Worm (Caenorhabditis elegans) whole organism, young adult: ENCODE data around the gene ugt-65.

ENCODE experiments used
- B0261.1 ChIP-seq: sonication (generic microtip); optimal IDR thresholded peaks from 2 replicates; lab custom pipeline; 2016; ENCODE audit warnings: mild to moderate bottlenecking, missing genetic modification characterization, moderate library complexity, missing compliant biosample characterization
- F22D6.2 ChIP-seq: sonication (generic microtip); optimal IDR thresholded peaks from 2 replicates; lab custom pipeline; 2016; ENCODE audit warnings: mild to moderate bottlenecking, missing genetic modification characterization, missing compliant biosample characterization
- F33H1.4 ChIP-seq: fragments of 200-800 bp; sonication (Bioruptor generic); IDR thresholded peaks from 2 replicates; pipeline ENCODE4 v1.3.6; 2022; ENCODE audit warnings: missing genetic modification reagents, missing genetic modification characterization, missing compliant biosample characterization
- F37B4.10 ChIP-seq: fragments of 200-800 bp; sonication (Bioruptor generic); IDR thresholded peaks from 2 replicates; pipeline ENCODE4 v1.3.6; 2022; ENCODE audit warnings: missing genetic modification characterization, missing compliant biosample characterization
- F39B2.1 ChIP-seq: fragments of 200-800 bp; sonication (Bioruptor generic); IDR thresholded peaks from 2 replicates; pipeline ENCODE4 v1.3.6; 2022; ENCODE audit warnings: missing genetic modification reagents, missing genetic modification characterization, missing compliant biosample characterization
- F55B11.4 ChIP-seq: sonication (generic microtip); optimal IDR thresholded peaks from 2 replicates; lab custom pipeline; 2016; ENCODE audit warnings: missing compliant biosample characterization, missing genetic modification characterization, borderline replicate concordance; ENCODE audit not compliant: insufficient read depth
- F57A8.1 ChIP-seq: fragments of 200-800 bp; sonication (Bioruptor generic); optimal IDR thresholded peaks from 2 replicates; lab custom pipeline; 2018; ENCODE audit warnings: mild to moderate bottlenecking, missing genetic modification characterization, moderate library complexity, missing compliant biosample characterization
- F57C9.4 ChIP-seq: sonication (generic microtip); optimal IDR thresholded peaks from 2 replicates; lab custom pipeline; 2017; ENCODE audit warnings: mild to moderate bottlenecking, missing genetic modification characterization, missing compliant biosample characterization
- K12H6.12 ChIP-seq: fragments of 200-800 bp; sonication (Bioruptor generic); optimal IDR thresholded peaks from 2 replicates; lab custom pipeline; 2018; ENCODE audit warnings: mild to moderate bottlenecking, missing genetic modification characterization, missing compliant biosample characterization
- T26A5.8 ChIP-seq: sonication (generic microtip); optimal IDR thresholded peaks from 2 replicates; lab custom pipeline; 2016; ENCODE audit warnings: missing genetic modification characterization, missing compliant biosample characterization
- Y53F4B.3 ChIP-seq: fragments of 200-800 bp; sonication (Bioruptor generic); IDR thresholded peaks from 2 replicates; pipeline ENCODE4 v1.3.6; 2022; ENCODE audit warnings: missing genetic modification reagents, missing genetic modification characterization, missing compliant biosample characterization
- Y53G8AR.9 ChIP-seq: fragments of 200-800 bp; sonication (Bioruptor generic); conservative IDR thresholded peaks from 2 replicates; pipeline ENCODE4 v1.3.6; 2022; ENCODE audit warnings: missing genetic modification reagents, missing genetic modification characterization, missing compliant biosample characterization
- Y67H2A.10 ChIP-seq: fragments of 200-800 bp; sonication (Bioruptor generic); conservative IDR thresholded peaks from 2 replicates; pipeline ENCODE4 v1.3.6; 2022; ENCODE audit warnings: missing genetic modification reagents, missing genetic modification characterization, missing compliant biosample characterization
- Y79H2A.3 ChIP-seq: fragments of 200-800 bp; sonication (Bioruptor generic); conservative IDR thresholded peaks from 2 replicates; pipeline ENCODE4 v1.3.6; 2022; ENCODE audit warnings: missing genetic modification reagents, missing genetic modification characterization, missing compliant biosample characterization
- ZK185.1 ChIP-seq: sonication (generic microtip); optimal IDR thresholded peaks from 2 replicates; lab custom pipeline; 2016; ENCODE audit warnings: mild to moderate bottlenecking, missing genetic modification characterization, missing compliant biosample characterization; ENCODE audit not compliant: poor library complexity, severe bottlenecking
- ama-1 ChIP-seq, 3 experiments: fragments of 150-350 bp in 1 of 3; sonication (generic microtip) in 2 of 3; optimal IDR thresholded peaks; 2 replicates each; lab custom pipeline; 2014 to 2018; ENCODE audit warnings: missing biosample characterization in 2 of 3, missing genetic modification characterization in 2 of 3, missing genetic modification reagents in 2 of 3
- aptf-2 ChIP-seq: fragments of 200-800 bp; sonication (Bioruptor generic); conservative IDR thresholded peaks from 2 replicates; pipeline ENCODE4 v1.3.6; 2022; ENCODE audit warnings: missing genetic modification reagents, missing genetic modification characterization, missing compliant biosample characterization
- aptf-3 ChIP-seq: fragments of 200-800 bp; sonication (Bioruptor generic); IDR thresholded peaks from 2 replicates; pipeline ENCODE4 v1.3.6; 2022; ENCODE audit warnings: missing genetic modification characterization, missing compliant biosample characterization
- athp-1 ChIP-seq: sonication (generic microtip); optimal IDR thresholded peaks from 2 replicates; lab custom pipeline; 2017; ENCODE audit warnings: mild to moderate bottlenecking, missing genetic modification characterization, missing compliant biosample characterization
- attf-5 ChIP-seq: fragments of 200-800 bp; sonication (Bioruptor generic); optimal IDR thresholded peaks from 2 replicates; lab custom pipeline; 2018; ENCODE audit warnings: mild to moderate bottlenecking, missing genetic modification characterization, missing compliant biosample characterization
- cebp-1 ChIP-seq, 2 experiments: fragments of 200-800 bp in 1 of 2; sonication (Bioruptor generic) in 1 of 2; sonication (generic microtip) in 1 of 2; IDR thresholded peaks in 1 of 2; optimal IDR thresholded peaks in 1 of 2; 2 replicates each; pipeline versions ENCODE4 v1.3.6 to Lab custom; 2017 to 2022; ENCODE audit warnings: missing compliant biosample characterization in 2 of 2, missing genetic modification characterization in 2 of 2, mild to moderate bottlenecking in 1 of 2, missing genetic modification reagents in 1 of 2, moderate library complexity in 1 of 2
- cebp-2 ChIP-seq: fragments of 200-800 bp; sonication (Bioruptor generic); IDR thresholded peaks from 2 replicates; pipeline ENCODE4 v1.3.6; 2022; ENCODE audit warnings: missing genetic modification characterization, missing compliant biosample characterization
- ceh-58 ChIP-seq: fragments of 200-800 bp; sonication (Bioruptor generic); IDR thresholded peaks from 2 replicates; pipeline ENCODE4 v1.3.6; 2022; ENCODE audit warnings: missing genetic modification characterization, missing compliant biosample characterization
- dpff-1 ChIP-seq: sonication (generic microtip); optimal IDR thresholded peaks from 2 replicates; lab custom pipeline; 2017; ENCODE audit warnings: mild to moderate bottlenecking, missing genetic modification characterization, missing compliant biosample characterization
- dpl-1 ChIP-seq: fragments of 150-350 bp; optimal IDR thresholded peaks from 2 replicates; lab custom pipeline; 2014; ENCODE audit warnings: missing biosample characterization, missing genetic modification reagents, missing genetic modification characterization
- efl-1 ChIP-seq: fragments of 150-350 bp; optimal IDR thresholded peaks from 2 replicates; lab custom pipeline; 2014; ENCODE audit warnings: missing biosample characterization, missing genetic modification reagents, missing genetic modification characterization
- ekl-4 ChIP-seq: fragments of 200-800 bp; sonication (Bioruptor generic); IDR thresholded peaks from 2 replicates; pipeline ENCODE4 v1.3.6; 2022; ENCODE audit warnings: missing genetic modification reagents, missing genetic modification characterization, missing compliant biosample characterization
- gei-17 ChIP-seq: fragments of 200-800 bp; sonication (Bioruptor generic); optimal IDR thresholded peaks from 2 replicates; lab custom pipeline; 2018; ENCODE audit warnings: mild to moderate bottlenecking, missing genetic modification characterization, missing compliant biosample characterization
- hmg-1.2 ChIP-seq: fragments of 200-800 bp; sonication (Bioruptor generic); IDR thresholded peaks from 2 replicates; pipeline ENCODE4 v1.3.6; 2022; ENCODE audit warnings: missing genetic modification reagents, missing genetic modification characterization, missing compliant biosample characterization
- let-526 ChIP-seq: fragments of 200-800 bp; sonication (Bioruptor generic); IDR thresholded peaks from 2 replicates; pipeline ENCODE4 v1.3.6; 2022; ENCODE audit warnings: missing genetic modification reagents, missing genetic modification characterization, missing compliant biosample characterization
- let-607 ChIP-seq, 2 experiments: fragments of 200-800 bp in 1 of 2; sonication (Bioruptor generic) in 1 of 2; sonication (generic microtip) in 1 of 2; optimal IDR thresholded peaks; 2 replicates each; lab custom pipeline; 2016 to 2018; ENCODE audit warnings: mild to moderate bottlenecking in 2 of 2, missing compliant biosample characterization in 2 of 2, missing genetic modification characterization in 2 of 2, moderate library complexity in 2 of 2, missing genotype in 1 of 2
- lin-26 ChIP-seq: fragments of 200-800 bp; sonication (Bioruptor generic); IDR thresholded peaks from 2 replicates; pipeline ENCODE4 v1.3.6; 2022; ENCODE audit warnings: missing genetic modification reagents, missing genetic modification characterization, missing compliant biosample characterization
- lin-35 ChIP-seq, 3 experiments: fragments of 150-350 bp in 2 of 3; sonication (generic microtip) in 1 of 3; optimal IDR thresholded peaks; 2 replicates each; lab custom pipeline; 2014 to 2018; ENCODE audit warnings: missing biosample characterization in 3 of 3, missing genetic modification characterization in 3 of 3, missing genetic modification reagents in 3 of 3
- lin-40 ChIP-seq: sonication (generic microtip); optimal IDR thresholded peaks from 2 replicates; lab custom pipeline; 2016; ENCODE audit warnings: missing genetic modification characterization, mild to moderate bottlenecking, missing compliant biosample characterization, missing genotype, missing genetic modification reagents
- madf-10 ChIP-seq: sonication (generic microtip); optimal IDR thresholded peaks from 2 replicates; lab custom pipeline; 2016; ENCODE audit warnings: mild to moderate bottlenecking, missing genetic modification characterization, missing compliant biosample characterization
- madf-6 ChIP-seq: fragments of 200-800 bp; sonication (Bioruptor generic); IDR thresholded peaks from 2 replicates; pipeline ENCODE4 v1.3.6; 2022; ENCODE audit warnings: missing genetic modification reagents, missing genetic modification characterization, missing compliant biosample characterization
- nhr-120 ChIP-seq: fragments of 200-800 bp; sonication (Bioruptor generic); IDR thresholded peaks from 2 replicates; pipeline ENCODE4 v1.3.6; 2022; ENCODE audit warnings: missing genetic modification characterization, missing compliant biosample characterization
- nhr-80 ChIP-seq: sonication (generic microtip); optimal IDR thresholded peaks from 2 replicates; lab custom pipeline; 2016; ENCODE audit warnings: missing genetic modification characterization, missing compliant biosample characterization
- nhr-90 ChIP-seq: sonication (generic microtip); optimal IDR thresholded peaks from 2 replicates; lab custom pipeline; 2016; ENCODE audit warnings: missing genotype, mild to moderate bottlenecking, missing genetic modification characterization, missing compliant biosample characterization
- rcor-1 ChIP-seq: fragments of 200-800 bp; sonication (Bioruptor generic); IDR thresholded peaks from 2 replicates; pipeline ENCODE4 v1.3.6; 2022; ENCODE audit warnings: missing genetic modification reagents, missing genetic modification characterization, missing compliant biosample characterization
- repo-1 ChIP-seq: sonication (generic microtip); optimal IDR thresholded peaks from 2 replicates; lab custom pipeline; 2017; ENCODE audit warnings: mild to moderate bottlenecking, missing genetic modification characterization, missing compliant biosample characterization
- sdz-38 ChIP-seq: sonication (generic microtip); optimal IDR thresholded peaks from 2 replicates; lab custom pipeline; 2016; ENCODE audit warnings: missing genotype, missing genetic modification characterization, missing compliant biosample characterization
- snpc-1.1 ChIP-seq: sonication (generic microtip); optimal IDR thresholded peaks from 2 replicates; lab custom pipeline; 2017; ENCODE audit warnings: missing genetic modification characterization, mild to moderate bottlenecking, missing compliant biosample characterization, antibody characterized with exemption, moderate library complexity, missing genotype, missing genetic modification reagents; ENCODE audit not compliant: insufficient read depth
- snpc-1.3 ChIP-seq: sonication (generic microtip); optimal IDR thresholded peaks from 2 replicates; lab custom pipeline; 2017; ENCODE audit warnings: missing genetic modification characterization, mild to moderate bottlenecking, missing compliant biosample characterization, antibody characterized with exemption, moderate library complexity, missing genotype, missing genetic modification reagents; ENCODE audit not compliant: insufficient read depth
- tbp1 ChIP-seq: fragments of 200-800 bp; sonication (Bioruptor generic); optimal IDR thresholded peaks from 2 replicates; lab custom pipeline; 2018; ENCODE audit warnings: mild to moderate bottlenecking, missing genetic modification characterization, missing compliant biosample characterization
- tbx-9 ChIP-seq: sonication (generic microtip); optimal IDR thresholded peaks from 2 replicates; lab custom pipeline; 2016; ENCODE audit warnings: borderline replicate concordance, missing genetic modification characterization, inconsistent platforms, missing compliant biosample characterization

ugt-65 gene

DNA sequence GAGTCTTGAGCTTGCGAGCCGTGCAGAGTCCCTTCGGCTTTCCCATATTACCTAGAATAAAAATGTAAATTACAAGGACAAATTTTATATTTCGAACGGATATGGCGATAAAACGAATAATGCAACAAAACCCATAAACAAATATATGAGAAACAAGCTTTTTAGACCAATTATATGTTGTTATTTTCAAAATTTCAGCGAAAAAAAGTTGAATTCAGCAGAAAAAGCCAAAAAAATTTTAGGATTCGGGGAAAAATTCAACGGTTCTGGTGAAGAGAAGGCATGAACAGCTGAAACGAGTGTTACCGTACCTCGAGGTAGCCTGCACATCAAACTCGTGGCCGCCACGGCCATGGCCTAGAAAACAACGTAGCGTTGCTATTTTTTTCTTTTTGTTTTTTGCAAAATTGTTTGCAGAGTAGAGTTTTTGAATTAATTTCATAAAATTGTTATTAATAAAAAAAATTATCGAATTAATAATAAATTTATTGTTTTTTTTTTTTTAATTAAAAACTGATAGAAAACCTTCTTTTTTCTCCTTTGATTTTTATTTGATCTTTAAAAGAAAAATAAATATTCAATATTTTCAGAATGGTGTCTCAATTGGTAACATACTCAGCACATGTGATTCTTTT, 29.4 kb upstream of the ugt-65 start, which contains the start of the genes rps-23 and dpm-3 (continued):
- TF ChIP-seq madf-6 (GFP tag; lab: Robert Waterston, UW) (peak; percentile 95), ceh-58 (no peak), repo-1 (tag; lab: Kevin White, UChicago) (peak; percentile 42), lin-35 (GFP tag; optimal IDR thresholded peaks at IDR 0.05; lab: Kevin White, UChicago) (peak in 2 of 3 experiments; percentile 18 to 86), let-607 (tag; optimal IDR thresholded peaks at IDR 0.05; lab: Kevin White, UChicago) (peak; percentile 55 to 90), lin-26 (peak; percentile 61; the same call in 1 of the 2 replicates), madf-10 (peak; percentile 91), efl-1 (peak; percentile 60), ama-1 (optimal IDR thresholded peaks at IDR 0.05; lab: Kevin White, UChicago) (no peak), ama-1 (GFP tag; optimal IDR thresholded peaks at IDR 0.05; lab: Kevin White, UChicago) (no peak), gei-17 (peak; percentile 34), snpc-1.3 (tag; lab: Kevin White, UChicago) (peak; percentile 94), tbp1 (GFP tag; lab: Kevin White, UChicago) (peak; percentile 75), aptf-2 (GFP tag; lab: Robert Waterston, UW) (peak; percentile 93), nhr-90 (tag; lab: Kevin White, UChicago) (no peak), F33H1.4 (GFP tag; lab: Robert Waterston, UW) (peak; percentile 98), F37B4.10 (GFP tag; lab: Robert Waterston, UW) (no peak), aptf-3 (GFP tag; lab: Robert Waterston, UW) (no peak), attf-5 (peak; percentile 95), F22D6.2 (tag; lab: Kevin White, UChicago) (peak; percentile 60), athp-1 (tag; lab: Kevin White, UChicago) (peak; percentile 89), F39B2.1 (GFP tag; lab: Robert Waterston, UW) (peak; percentile 81; the same call in 1 of the 2 replicates), dpff-1 (tag; lab: Kevin White, UChicago) (no peak), sdz-38 (tag; lab: Kevin White, UChicago) (no peak), cebp-1 (GFP tag; IDR thresholded peaks at IDR 0.05; lab: Robert Waterston, UW) (peak; percentile 83), cebp-1 (tag; optimal IDR thresholded peaks at IDR 0.05; lab: Kevin White, UChicago) (peak; percentile 89), lin-40 (tag; lab: Kevin White, UChicago) (no peak), snpc-1.1 (peak; percentile 30), Y79H2A.3 (GFP tag; lab: Robert Waterston, UW) (peak; percentile 89), T26A5.8 (no peak), rcor-1 (GFP tag; lab: Robert Waterston, UW) (peak; percentile 90), hmg-1.2 (peak; percentile 79), Y53F4B.3 (GFP tag; lab: Robert Waterston, UW) (peak; percentile 77; the same call in 1 of the 2 replicates), K12H6.12 (tag; lab: Kevin White, UChicago) (peak; percentile 91), cebp-2 (peak; percentile 91; the same call in 1 of the 2 replicates), Y53G8AR.9 (GFP tag; lab: Robert Waterston, UW) (peak; percentile 77), F55B11.4 (no peak), F57C9.4 (tag; lab: Kevin White, UChicago) (no peak), let-526 (GFP tag; lab: Robert Waterston, UW) (peak; percentile 97), F57A8.1 (GFP tag; lab: Kevin White, UChicago) (no peak), ZK185.1 (tag; lab: Kevin White, UChicago) (peak; percentile 91), B0261.1 (tag; lab: Kevin White, UChicago) (peak; percentile 37), tbx-9 (tag; lab: Kevin White, UChicago) (no peak), ekl-4 (GFP tag; lab: Robert Waterston, UW) (peak; percentile 95), Y67H2A.10 (GFP tag; lab: Robert Waterston, UW) (peak; percentile 92), nhr-120 (GFP tag; lab: Robert Waterston, UW) (0 out of 2 replicates have a peak, but pooled peaks have one; percentile 62), nhr-80 (peak; percentile 83), dpl-1 (GFP tag; lab: Kevin White, UChicago) (peak; percentile 46)
